Worm (Caenorhabditis elegans) whole organism, late embryonic: ENCODE data around the gene Y73C8C.3.
"Not testable (repeated sequence)": the region's sequence is repeated elsewhere in the genome, so short reads cannot be mapped to it uniquely, and the experiment has no call there.

Experiments used
- C08G9.2 ChIP-seq: sonication (generic microtip); optimal IDR thresholded peaks from 2 replicates; lab custom pipeline; 2016; ENCODE audit warnings: mild to moderate bottlenecking, missing genetic modification characterization, moderate library complexity, missing compliant biosample characterization
- C38D4.7 ChIP-seq: fragments of 200-800 bp; sonication (Bioruptor generic); optimal IDR thresholded peaks from 2 replicates; lab custom pipeline; 2018; ENCODE audit warnings: mild to moderate bottlenecking, missing genetic modification characterization, moderate library complexity, missing compliant biosample characterization
- K02D7.2 ChIP-seq: sonication (generic microtip); optimal IDR thresholded peaks from 2 replicates; lab custom pipeline; 2017; ENCODE audit warnings: mild to moderate bottlenecking, missing genetic modification characterization, missing compliant biosample characterization
- Y22D7AL.16 ChIP-seq: sonication (generic microtip); optimal IDR thresholded peaks from 2 replicates; lab custom pipeline; 2016; ENCODE audit warnings: missing genetic modification characterization, missing compliant biosample characterization
- ceh-19 ChIP-seq: fragments of 200-800 bp; sonication (Bioruptor generic); optimal IDR thresholded peaks from 2 replicates; lab custom pipeline; 2018; ENCODE audit warnings: mild to moderate bottlenecking, missing genetic modification characterization, missing compliant biosample characterization
- ceh-2 ChIP-seq: sonication (generic microtip); optimal IDR thresholded peaks from 2 replicates; lab custom pipeline; 2016; ENCODE audit warnings: missing genotype, missing genetic modification characterization, missing compliant biosample characterization
- ceh-22 ChIP-seq: sonication (generic microtip); optimal IDR thresholded peaks from 2 replicates; lab custom pipeline; 2017; ENCODE audit warnings: missing biosample characterization, missing genetic modification characterization
- ceh-30 ChIP-seq: fragments of 150-350 bp; optimal IDR thresholded peaks from 2 replicates; lab custom pipeline; 2014; ENCODE audit warnings: missing biosample characterization, missing genetic modification characterization
- ceh-31 ChIP-seq: sonication (generic microtip); optimal IDR thresholded peaks from 2 replicates; lab custom pipeline; 2016; ENCODE audit warnings: missing genetic modification characterization, missing compliant biosample characterization
- ceh-34 ChIP-seq: sonication (generic microtip); optimal IDR thresholded peaks from 2 replicates; lab custom pipeline; 2016; ENCODE audit warnings: mild to moderate bottlenecking, missing genetic modification characterization, missing compliant biosample characterization
- ceh-48 ChIP-seq: sonication (generic microtip); optimal IDR thresholded peaks from 2 replicates; lab custom pipeline; 2016; ENCODE audit warnings: missing genetic modification characterization, inconsistent platforms, missing compliant biosample characterization
- che-1 ChIP-seq: sonication (generic microtip); optimal IDR thresholded peaks from 2 replicates; lab custom pipeline; 2016; ENCODE audit warnings: mild to moderate bottlenecking, missing genetic modification characterization, missing compliant biosample characterization
- dve-1 ChIP-seq: sonication (generic microtip); optimal IDR thresholded peaks from 2 replicates; lab custom pipeline; 2017; ENCODE audit warnings: antibody characterized with exemption, mild to moderate bottlenecking, missing genetic modification characterization, missing compliant biosample characterization
- fax-1 ChIP-seq: sonication (generic microtip); optimal IDR thresholded peaks from 2 replicates; lab custom pipeline; 2016; ENCODE audit warnings: missing genotype, missing genetic modification characterization, missing compliant biosample characterization
- fkh-10 ChIP-seq: fragments of 150-350 bp; optimal IDR thresholded peaks from 2 replicates; lab custom pipeline; 2014; ENCODE audit warnings: missing biosample characterization, missing genetic modification reagents, missing genetic modification characterization
- fkh-6 ChIP-seq: sonication (generic microtip); optimal IDR thresholded peaks from 2 replicates; lab custom pipeline; 2016; ENCODE audit warnings: missing genetic modification characterization, missing compliant biosample characterization
- hlh-15 ChIP-seq: sonication (generic microtip); optimal IDR thresholded peaks from 2 replicates; lab custom pipeline; 2016; ENCODE audit warnings: missing genetic modification characterization, missing compliant biosample characterization
- hlh-30 ChIP-seq: sonication (generic microtip); optimal IDR thresholded peaks from 2 replicates; lab custom pipeline; 2017; ENCODE audit warnings: antibody characterized with exemption, missing genetic modification characterization, missing compliant biosample characterization; ENCODE audit not compliant: insufficient read depth
- hlh-6 ChIP-seq: sonication (generic microtip); optimal IDR thresholded peaks from 2 replicates; lab custom pipeline; 2016; ENCODE audit warnings: missing genotype, missing genetic modification characterization, missing compliant biosample characterization
- madf-2 ChIP-seq: sonication (generic microtip); optimal IDR thresholded peaks from 2 replicates; lab custom pipeline; 2017; ENCODE audit warnings: missing genetic modification characterization, missing compliant biosample characterization
- mec-3 ChIP-seq: sonication (generic microtip); optimal IDR thresholded peaks from 2 replicates; lab custom pipeline; 2016; ENCODE audit warnings: borderline replicate concordance, missing genetic modification characterization, missing compliant biosample characterization
- nfya-1 ChIP-seq: sonication (generic microtip); optimal IDR thresholded peaks from 2 replicates; lab custom pipeline; 2017; ENCODE audit warnings: missing genetic modification characterization, mild to moderate bottlenecking, missing compliant biosample characterization, antibody characterized with exemption, moderate library complexity
- nhr-232 ChIP-seq: sonication (generic microtip); optimal IDR thresholded peaks from 2 replicates; lab custom pipeline; 2016; ENCODE audit warnings: missing genetic modification characterization, missing compliant biosample characterization
- npax-4 ChIP-seq: sonication (generic microtip); optimal IDR thresholded peaks from 2 replicates; lab custom pipeline; 2016; ENCODE audit warnings: missing genetic modification characterization, missing compliant biosample characterization
- pat-9 ChIP-seq: fragments of 200-800 bp; sonication (Bioruptor generic); optimal IDR thresholded peaks from 2 replicates; lab custom pipeline; 2018; ENCODE audit warnings: mild to moderate bottlenecking, missing genetic modification characterization, moderate library complexity, missing compliant biosample characterization
- pha-2 ChIP-seq: sonication (generic microtip); optimal IDR thresholded peaks from 2 replicates; lab custom pipeline; 2017; ENCODE audit warnings: mild to moderate bottlenecking, missing genetic modification characterization, missing compliant biosample characterization
- pqm-1 ChIP-seq: sonication (generic microtip); optimal IDR thresholded peaks from 2 replicates; lab custom pipeline; 2016; ENCODE audit warnings: missing genetic modification characterization, missing compliant biosample characterization
- pros-1 ChIP-seq: fragments of 150-350 bp; optimal IDR thresholded peaks from 2 replicates; lab custom pipeline; 2014; ENCODE audit warnings: missing biosample characterization, missing genetic modification reagents, missing genetic modification characterization
- sdc-2 ChIP-seq: sonication (generic microtip); optimal IDR thresholded peaks from 2 replicates; lab custom pipeline; 2016; ENCODE audit warnings: missing genotype, missing genetic modification characterization, missing compliant biosample characterization
- sox-4 ChIP-seq: sonication (generic microtip); optimal IDR thresholded peaks from 2 replicates; lab custom pipeline; 2017; ENCODE audit warnings: mild to moderate bottlenecking, missing genetic modification characterization, inconsistent platforms, missing compliant biosample characterization
- syd-9 ChIP-seq: sonication (generic microtip); optimal IDR thresholded peaks from 2 replicates; lab custom pipeline; 2016; ENCODE audit warnings: mild to moderate bottlenecking, missing genetic modification characterization, moderate library complexity, missing compliant biosample characterization
- tbx-7 ChIP-seq: sonication (generic microtip); optimal IDR thresholded peaks from 2 replicates; lab custom pipeline; 2016; ENCODE audit warnings: missing genotype, missing genetic modification characterization, missing compliant biosample characterization
- ttx-3 ChIP-seq: sonication (generic microtip); optimal IDR thresholded peaks from 2 replicates; lab custom pipeline; 2016; ENCODE audit warnings: missing genetic modification reagents, missing genetic modification characterization, missing compliant biosample characterization
- unc-86 ChIP-seq: sonication (generic microtip); optimal IDR thresholded peaks from 2 replicates; lab custom pipeline; 2016; ENCODE audit warnings: missing genetic modification characterization, missing compliant biosample characterization

Y73C8C.3 gene

DNA sequence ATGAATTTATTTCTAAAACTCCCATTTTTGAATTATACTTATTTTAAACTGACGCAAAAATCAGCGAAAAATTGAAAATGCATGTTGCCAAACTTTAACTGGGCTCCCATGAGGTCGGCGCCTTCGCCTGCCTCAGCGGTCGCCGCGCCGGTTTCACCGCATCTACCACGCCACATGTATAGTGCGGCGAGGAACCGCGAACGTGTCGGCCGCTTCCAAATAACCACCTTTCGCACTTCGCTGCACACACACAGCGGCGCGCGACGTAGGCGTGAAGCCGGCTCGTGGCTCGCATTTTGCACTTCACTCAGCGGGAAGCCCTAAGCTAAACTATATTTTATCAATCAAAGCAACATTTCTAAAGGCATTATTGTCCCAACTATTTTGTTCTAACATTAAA lies 14.5 kb upstream of the Y73C8C.3 start:
- no peak for TF ChIP-seq che-1 (tag; lab: Kevin White, UChicago)
- TF ChIP-seq C08G9.2 (tag; lab: Kevin White, UChicago), result no peak
- no peak for TF ChIP-seq ceh-30 (tag; lab: Kevin White, UChicago)
- no peak for TF ChIP-seq ceh-22 (tag; lab: Kevin White, UChicago)
- no peak for TF ChIP-seq fkh-6 (tag; lab: Kevin White, UChicago)
- TF ChIP-seq ceh-34 (tag; lab: Kevin White, UChicago), result no peak
- TF ChIP-seq fkh-10 (GFP tag; lab: Kevin White, UChicago), result no peak
- no peak for TF ChIP-seq syd-9 (tag; lab: Kevin White, UChicago)
- no peak for TF ChIP-seq hlh-15 (tag; lab: Kevin White, UChicago)
- no peak for TF ChIP-seq sox-4 (tag; lab: Kevin White, UChicago)
- TF ChIP-seq hlh-6 (tag; lab: Kevin White, UChicago), result no peak
- no peak for TF ChIP-seq tbx-7 (tag; lab: Kevin White, UChicago)
- TF ChIP-seq dve-1, result no peak
- no peak for TF ChIP-seq C38D4.7 (GFP tag; lab: Kevin White, UChicago)
- TF ChIP-seq nfya-1 (tag; lab: Kevin White, UChicago), result no peak
- no peak for TF ChIP-seq madf-2
- no peak for TF ChIP-seq sdc-2 (tag; lab: Kevin White, UChicago)
- TF ChIP-seq pat-9 (tag; lab: Kevin White, UChicago), result no peak
- TF ChIP-seq unc-86 (tag; lab: Kevin White, UChicago), result no peak

ce11 chrV:3102049-3102448 lies 13.0 kb upstream of the Y73C8C.3 start, which contains the start of gene Y73C8C.4:
Gene Y73C8C.4 (minus strand): TSS chrV:3102149.
- not testable (repeated sequence) for TF ChIP-seq mec-3 (tag; lab: Kevin White, UChicago); sdc-2 (tag; lab: Kevin White, UChicago); pqm-1
- TF ChIP-seq, all 69 proteins: peak for 0; not testable (repeated sequence) for 69

DNA sequence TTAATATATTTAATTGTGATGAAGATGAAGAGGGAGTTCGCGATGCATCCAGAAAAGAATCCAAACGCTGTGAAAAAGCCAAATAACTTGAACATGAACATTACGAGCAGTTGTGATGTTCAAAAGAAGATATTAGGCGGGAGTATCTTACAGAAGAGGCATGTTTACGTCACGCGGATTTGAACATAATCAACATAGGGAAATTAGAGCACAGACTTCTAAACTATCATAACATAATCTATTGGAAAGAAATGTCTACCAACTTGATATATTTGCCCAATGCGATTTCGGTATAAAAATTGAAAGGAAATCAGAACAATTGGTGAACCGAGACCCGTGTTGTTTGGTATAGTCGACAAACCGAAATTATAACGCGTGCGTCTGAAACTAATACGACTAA lies 10.9 kb upstream of the Y73C8C.3 start, which contains the start of gene str-66:
Gene str-66, minus strand, starts transcription at position 101 of the 400 bp plus-strand sequence.
- TF ChIP-seq ceh-48 (no peak), hlh-30 (no peak), K02D7.2 (no peak), che-1 (tag; lab: Kevin White, UChicago) (no peak), ttx-3 (tag; lab: Kevin White, UChicago) (no peak), hlh-15 (tag; lab: Kevin White, UChicago) (no peak), Y22D7AL.16 (tag; lab: Kevin White, UChicago) (no peak), C08G9.2 (tag; lab: Kevin White, UChicago) (no peak), ceh-19 (GFP tag; lab: Kevin White, UChicago) (no peak), unc-86 (tag; lab: Kevin White, UChicago) (no peak), npax-4 (no peak), fax-1 (no peak), nhr-232 (tag; lab: Kevin White, UChicago) (no peak)

- no peak for TF ChIP-seq pros-1 (tag; lab: Kevin White, UChicago)
- TF ChIP-seq Y22D7AL.16 (tag; lab: Kevin White, UChicago), result no peak
- no peak for TF ChIP-seq ceh-31
- no peak for TF ChIP-seq ceh-2 (tag; lab: Kevin White, UChicago)
- no peak for TF ChIP-seq sox-4 (tag; lab: Kevin White, UChicago)
- TF ChIP-seq K02D7.2, result no peak
- no peak for TF ChIP-seq ceh-34 (tag; lab: Kevin White, UChicago)
- no peak for TF ChIP-seq fkh-10 (GFP tag; lab: Kevin White, UChicago)
- TF ChIP-seq pha-2 (tag; lab: Kevin White, UChicago), result no peak
- TF ChIP-seq hlh-6 (tag; lab: Kevin White, UChicago), result no peak
These were observed 9.3 kb upstream of the Y73C8C.3 start, which contains the start of gene str-69 for ce11 chrV:3105810-3106209. Gene str-69 (minus strand): TSS chrV:3105910.
